Fruit fly (Drosophila melanogaster): ENCODE measurements around the gene spn-F.

DNA sequence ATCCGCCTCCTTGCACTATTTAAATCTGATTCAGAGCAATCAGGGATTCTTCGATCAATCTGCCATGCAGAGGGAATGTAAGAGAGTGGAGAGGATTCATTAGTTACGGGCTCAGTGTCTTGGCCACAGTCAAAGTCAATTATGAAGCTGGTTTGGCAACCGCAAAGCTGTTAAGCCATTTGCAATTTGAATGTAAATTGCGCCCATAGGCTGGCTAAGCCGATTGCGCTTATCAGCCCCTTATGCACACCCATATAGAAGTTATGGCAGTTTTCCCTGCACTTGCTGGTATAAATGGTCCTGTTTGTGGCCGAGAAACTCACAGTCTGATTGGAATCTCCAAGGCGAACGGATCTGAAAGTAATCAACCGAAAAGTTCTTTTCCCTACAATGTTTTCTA, 7.4 kb downstream of the spn-F start, which contains the start of gene CAH5:
- TF ChIP-seq h (GFP tag; optimal IDR thresholded peaks at IDR 0.05) (no peak), CrebA (GFP tag; optimal IDR thresholded peaks at IDR 0.05; ENCODE audit: borderline replicate concordance) (no peak), CG9705 (GFP tag; optimal IDR thresholded peaks at IDR 0.05) (no peak), usp (GFP tag; optimal IDR thresholded peaks at IDR 0.05) (no peak), Dfd (GFP tag; optimal IDR thresholded peaks at IDR 0.05) (no peak), Myc (optimal IDR thresholded peaks at IDR 0.05) (no peak), psq (GFP tag; optimal IDR thresholded peaks at IDR 0.05) (no peak), GATAd (GFP tag; optimal IDR thresholded peaks at IDR 0.05) (no peak), HLH106 (tag; optimal IDR thresholded peaks at IDR 0.05) (no peak), jim (GFP tag; optimal IDR thresholded peaks at IDR 0.05) (no peak), OdsH (GFP tag; optimal IDR thresholded peaks at IDR 0.05) (no peak), Jra (GFP tag; optimal IDR thresholded peaks at IDR 0.05) (no peak), ey (GFP tag; optimal IDR thresholded peaks at IDR 0.05) (no peak)

Measured in whole organism, wandering third instar larva.